Worm (Caenorhabditis elegans) whole organism, mixed stage, embryonic: ENCODE measurements around the gene hlh-14.

Experiments used
- M03D4.4 ChIP-seq: sonication (generic microtip); optimal IDR thresholded peaks from 2 replicates; lab custom pipeline; 2017; ENCODE audit warnings: mild to moderate bottlenecking, missing genetic modification characterization, missing compliant biosample characterization
- ceh-43 ChIP-seq: fragments of 200-800 bp; sonication (Bioruptor generic); optimal IDR thresholded peaks from 2 replicates; lab custom pipeline; 2018; ENCODE audit warnings: mild to moderate bottlenecking, missing genetic modification characterization, moderate library complexity, missing compliant biosample characterization
- drap-1 ChIP-seq: fragments of 200-800 bp; sonication (Bioruptor generic); optimal IDR thresholded peaks from 3 replicates; lab custom pipeline; 2018; ENCODE audit warnings: mild to moderate bottlenecking, missing genetic modification characterization, missing compliant biosample characterization
- elt-1 ChIP-seq: sonication (generic microtip); optimal IDR thresholded peaks from 2 replicates; lab custom pipeline; 2017; ENCODE audit warnings: missing genetic modification characterization, mild to moderate bottlenecking, missing compliant biosample characterization, antibody characterized with exemption, moderate library complexity, borderline replicate concordance; ENCODE audit not compliant: insufficient read depth
- mep-1 ChIP-seq: fragments of 150-350 bp; optimal IDR thresholded peaks from 2 replicates; lab custom pipeline; 2017; ENCODE audit warnings: missing biosample characterization, missing genetic modification reagents, missing genetic modification characterization, inconsistent platforms
- nhr-2 ChIP-seq: fragments of 150-350 bp; optimal IDR thresholded peaks from 2 replicates; lab custom pipeline; 2014; ENCODE audit warnings: missing biosample characterization, missing genetic modification characterization
- nhr-76 ChIP-seq: sonication (generic microtip); optimal IDR thresholded peaks from 2 replicates; lab custom pipeline; 2017; ENCODE audit warnings: missing biosample characterization, missing genetic modification characterization
- sem-2 ChIP-seq: fragments of 200-800 bp; sonication (Bioruptor generic); optimal IDR thresholded peaks from 2 replicates; lab custom pipeline; 2018; ENCODE audit warnings: mild to moderate bottlenecking, missing genetic modification characterization, missing compliant biosample characterization
- snpc-4 ChIP-seq: fragments of 150-350 bp; optimal IDR thresholded peaks from 2 replicates; lab custom pipeline; 2014; ENCODE audit warnings: missing biosample characterization, missing genetic modification characterization
- unc-39 ChIP-seq: fragments of 150-350 bp; optimal IDR thresholded peaks from 2 replicates; lab custom pipeline; 2014; ENCODE audit warnings: missing biosample characterization, missing genetic modification characterization
- unc-62 ChIP-seq: fragments of 150-350 bp; optimal IDR thresholded peaks from 2 replicates; lab custom pipeline; 2014; ENCODE audit warnings: missing biosample characterization, missing genetic modification reagents, missing genetic modification characterization

hlh-14 gene

ce11 chrII:5688959-5689358, 49.7 kb downstream of the hlh-14 start, which contains the start of gene C25H3.11:
Gene C25H3.11 (minus strand): TSS chrII:5689040.
- TF ChIP-seq snpc-4 (tag; lab: Kevin White, UChicago) = no peak
- TF ChIP-seq mep-1 = peak; percentile 6
- no peak for TF ChIP-seq unc-62 (GFP tag; lab: Kevin White, UChicago)
- no peak for TF ChIP-seq nhr-76 (tag; lab: Kevin White, UChicago)
- TF ChIP-seq unc-39 = no peak
- no peak for TF ChIP-seq drap-1
- TF ChIP-seq sem-2 (GFP tag; lab: Kevin White, UChicago) = no peak
- peak; percentile 8 for TF ChIP-seq M03D4.4 (tag; lab: Kevin White, UChicago)
- TF ChIP-seq ceh-43 (GFP tag; lab: Kevin White, UChicago) = no peak
- TF ChIP-seq elt-1 = no peak
- peak; percentile 12 for TF ChIP-seq nhr-2
